Worm (Caenorhabditis elegans): ENCODE measurements around the gene nas-16.

DNA sequence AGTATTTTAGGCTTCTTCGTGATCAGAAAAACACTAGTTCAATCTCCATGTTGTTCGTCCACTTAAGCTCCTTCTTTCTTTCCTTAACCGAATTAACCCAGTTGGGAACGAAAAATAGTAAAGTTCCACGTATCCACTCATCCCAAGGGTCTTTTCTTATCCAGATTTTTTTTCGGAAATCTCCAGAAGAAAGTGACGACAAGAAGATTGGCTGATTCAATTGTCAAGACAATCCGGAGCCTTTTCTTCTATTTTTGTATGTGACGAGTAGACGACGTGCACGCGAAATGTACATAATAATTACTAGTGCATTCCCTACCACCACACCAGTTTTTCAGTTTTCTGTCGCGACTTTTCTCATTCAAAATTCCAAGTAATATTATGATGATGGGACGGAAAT, 40.9 kb upstream of the nas-16 start:
- TF ChIP-seq ztf-11 (tag; optimal IDR thresholded peaks at IDR 0.05) (no peak), snpc-4 (tag; optimal IDR thresholded peaks at IDR 0.05) (no peak), daf-12 (tag; optimal IDR thresholded peaks at IDR 0.05) (no peak), ceh-82 (tag; optimal IDR thresholded peaks at IDR 0.05) (no peak), jun-1 (tag; optimal IDR thresholded peaks at IDR 0.05) (no peak), unc-39 (tag; optimal IDR thresholded peaks at IDR 0.05) (no peak), elt-2 (tag; optimal IDR thresholded peaks at IDR 0.05) (no peak), nhr-237 (tag; optimal IDR thresholded peaks at IDR 0.05) (no peak), nhr-76 (tag; optimal IDR thresholded peaks at IDR 0.05) (no peak), nhr-25 (tag; optimal IDR thresholded peaks at IDR 0.05) (no peak), ama-1 (optimal IDR thresholded peaks at IDR 0.05) (no peak), ztf-4 (tag; optimal IDR thresholded peaks at IDR 0.05) (no peak)
